Worm (Caenorhabditis elegans) whole organism, L4 larva: ENCODE measurements around the gene AH6.17.

Experiments
- D1046.2 ChIP-seq: fragments of 200-800 bp; sonication (Bioruptor generic); IDR thresholded peaks from 2 replicates; pipeline ENCODE4 v1.3.6; 2022; ENCODE audit warnings: missing genetic modification characterization, missing compliant biosample characterization
- F10B5.3 ChIP-seq: sonication (generic microtip); optimal IDR thresholded peaks from 2 replicates; lab custom pipeline; 2016; ENCODE audit warnings: mild to moderate bottlenecking, missing genetic modification characterization, missing compliant biosample characterization
- F37D6.2 ChIP-seq: sonication (generic microtip); optimal IDR thresholded peaks from 2 replicates; lab custom pipeline; 2016; ENCODE audit warnings: mild to moderate bottlenecking, missing genetic modification characterization, missing compliant biosample characterization
- Y105C5A.15 ChIP-seq: fragments of 200-800 bp; sonication (Bioruptor generic); IDR thresholded peaks from 2 replicates; pipeline ENCODE4 v1.3.6; 2022; ENCODE audit warnings: missing genetic modification characterization, missing compliant biosample characterization
- Y48G9A.11 ChIP-seq: fragments of 200-800 bp; sonication (Bioruptor generic); IDR thresholded peaks from 2 replicates; pipeline ENCODE4 v1.3.6; 2022; ENCODE audit warnings: missing genetic modification reagents, missing genetic modification characterization, missing compliant biosample characterization
- Y75B8A.6 ChIP-seq: fragments of 200-800 bp; sonication (Bioruptor generic); IDR thresholded peaks from 2 replicates; pipeline ENCODE4 v1.3.6; 2022; ENCODE audit warnings: missing genetic modification reagents, missing genetic modification characterization, missing compliant biosample characterization
- ZK337.2 ChIP-seq: fragments of 200-800 bp; sonication (Bioruptor generic); IDR thresholded peaks from 2 replicates; pipeline ENCODE4 v1.3.6; 2022; ENCODE audit warnings: missing genetic modification reagents, missing genetic modification characterization, missing compliant biosample characterization
- aha-1 ChIP-seq: fragments of 150-350 bp; peaks from one replicate; lab custom pipeline; 2014; ENCODE audit warnings: missing biosample characterization, missing genetic modification characterization
- ama-1 ChIP-seq: fragments of 150-350 bp; optimal IDR thresholded peaks from 2 replicates; lab custom pipeline; 2014; ENCODE audit warnings: inconsistent platforms, mixed read lengths
- ceh-20 ChIP-seq: fragments of 200-800 bp; sonication (Bioruptor generic); IDR thresholded peaks from 2 replicates; pipeline ENCODE4 v1.3.6; 2022; ENCODE audit warnings: missing genetic modification reagents, missing genetic modification characterization, missing compliant biosample characterization
- ces-1 ChIP-seq: fragments of 150-350 bp; sonication (generic microtip); optimal IDR thresholded peaks from 4 replicates; lab custom pipeline; 2014; ENCODE audit warnings: missing biosample characterization, missing genetic modification reagents, missing genetic modification characterization
- cey-2 ChIP-seq: sonication (generic microtip); optimal IDR thresholded peaks from 3 replicates; lab custom pipeline; 2017; ENCODE audit warnings: missing genetic modification characterization, mild to moderate bottlenecking, missing compliant biosample characterization, antibody characterized with exemption, borderline replicate concordance; ENCODE audit not compliant: insufficient read depth
- ctbp-1 ChIP-seq: fragments of 200-800 bp; sonication (Bioruptor generic); IDR thresholded peaks from 2 replicates; pipeline ENCODE4 v1.3.6; 2022; ENCODE audit warnings: missing genetic modification reagents, missing genetic modification characterization, missing compliant biosample characterization
- daf-16 ChIP-seq, 3 experiments: sonication (generic microtip); optimal IDR thresholded peaks; 2 replicates each; lab custom pipeline; 2016 to 2017; ENCODE audit warnings: missing genetic modification characterization in 3 of 3, missing genetic modification reagents in 3 of 3, mild to moderate bottlenecking in 2 of 3, missing compliant biosample characterization in 2 of 3, missing biosample characterization in 1 of 3, moderate library complexity in 1 of 3
- daf-8 ChIP-seq: fragments of 200-800 bp; sonication (Bioruptor generic); IDR thresholded peaks from 2 replicates; pipeline ENCODE4 v1.3.6; 2022; ENCODE audit warnings: missing genetic modification characterization, missing compliant biosample characterization
- dmd-8 ChIP-seq: fragments of 200-800 bp; sonication (Bioruptor generic); IDR thresholded peaks from 2 replicates; pipeline ENCODE4 v1.3.6; 2022; ENCODE audit warnings: missing genetic modification characterization, missing compliant biosample characterization
- dmd-9 ChIP-seq: fragments of 200-800 bp; sonication (Bioruptor generic); IDR thresholded peaks from 2 replicates; pipeline ENCODE4 v1.3.6; 2022; ENCODE audit warnings: missing genetic modification reagents, missing genetic modification characterization, missing compliant biosample characterization
- duxl-1 ChIP-seq: sonication (generic microtip); optimal IDR thresholded peaks from 2 replicates; lab custom pipeline; 2016; ENCODE audit warnings: mild to moderate bottlenecking, missing genetic modification characterization, moderate library complexity, missing compliant biosample characterization; ENCODE audit not compliant: poor library complexity
- egl-27 ChIP-seq: sonication (generic microtip); optimal IDR thresholded peaks from 3 replicates; lab custom pipeline; 2017; ENCODE audit warnings: missing biosample characterization, missing genetic modification reagents, missing genetic modification characterization
- hlh-30 ChIP-seq: sonication (generic microtip); optimal IDR thresholded peaks from 2 replicates; lab custom pipeline; 2017; ENCODE audit warnings: antibody characterized with exemption, mild to moderate bottlenecking, missing genetic modification characterization, missing compliant biosample characterization; ENCODE audit not compliant: insufficient read depth
- jun-1 ChIP-seq: fragments of 150-350 bp; optimal IDR thresholded peaks from 2 replicates; lab custom pipeline; 2014; ENCODE audit warnings: missing biosample characterization, missing genetic modification reagents, missing genetic modification characterization
- lin-15B ChIP-seq: fragments of 150-350 bp; sonication (generic microtip); optimal IDR thresholded peaks from 3 replicates; lab custom pipeline; 2014; ENCODE audit warnings: missing biosample characterization, missing genetic modification characterization
- lin-38 ChIP-seq: fragments of 200-800 bp; sonication (Bioruptor generic); IDR thresholded peaks from 2 replicates; pipeline ENCODE4 v1.3.6; 2022; ENCODE audit warnings: missing genetic modification reagents, missing genetic modification characterization, missing compliant biosample characterization
- lsy-2 ChIP-seq, 2 experiments: fragments of 150-350 bp in 1 of 2; sonication (generic microtip) in 1 of 2; optimal IDR thresholded peaks; 2 replicates each; lab custom pipeline; 2014 to 2017; ENCODE audit warnings: missing biosample characterization in 2 of 2, missing genetic modification characterization in 2 of 2
- madf-5 ChIP-seq, 2 experiments: fragments of 200-800 bp; sonication (Bioruptor generic); IDR thresholded peaks; 2 replicates each; pipeline ENCODE4 v1.3.6; 2022; ENCODE audit warnings: missing compliant biosample characterization in 2 of 2, missing genetic modification characterization in 2 of 2
- madf-9 ChIP-seq: fragments of 200-800 bp; sonication (Bioruptor generic); conservative IDR thresholded peaks from 2 replicates; pipeline ENCODE4 v1.3.6; 2022; ENCODE audit warnings: missing genetic modification reagents, missing genetic modification characterization, missing compliant biosample characterization
- mdt-29 ChIP-seq: fragments of 200-800 bp; sonication (Bioruptor generic); IDR thresholded peaks from 2 replicates; pipeline ENCODE4 v1.3.6; 2022; ENCODE audit warnings: missing genetic modification reagents, missing genetic modification characterization, missing compliant biosample characterization
- mep-1 ChIP-seq: fragments of 150-350 bp; sonication (generic microtip); optimal IDR thresholded peaks from 3 replicates; lab custom pipeline; 2014; ENCODE audit warnings: missing biosample characterization, missing genetic modification characterization
- nhr-10 ChIP-seq: fragments of 150-350 bp; optimal IDR thresholded peaks from 2 replicates; lab custom pipeline; 2014; ENCODE audit warnings: missing biosample characterization, missing genetic modification characterization
- nhr-102 ChIP-seq: sonication (generic microtip); optimal IDR thresholded peaks from 2 replicates; lab custom pipeline; 2016; ENCODE audit warnings: mild to moderate bottlenecking, missing genetic modification characterization, moderate library complexity, missing compliant biosample characterization
- nhr-41 ChIP-seq: fragments of 200-800 bp; sonication (Bioruptor generic); IDR thresholded peaks from 2 replicates; pipeline ENCODE4 v1.3.6; 2022; ENCODE audit warnings: missing genetic modification reagents, missing genetic modification characterization, missing compliant biosample characterization
- nhr-42 ChIP-seq: fragments of 200-800 bp; sonication (Bioruptor generic); IDR thresholded peaks from 2 replicates; pipeline ENCODE4 v1.3.6; 2022; ENCODE audit warnings: missing genetic modification characterization, missing compliant biosample characterization
- nhr-48 ChIP-seq: sonication (generic microtip); optimal IDR thresholded peaks from 2 replicates; lab custom pipeline; 2016; ENCODE audit warnings: mild to moderate bottlenecking, missing genetic modification characterization, missing compliant biosample characterization
- nhr-6 ChIP-seq: fragments of 150-350 bp; optimal IDR thresholded peaks from 2 replicates; lab custom pipeline; 2014; ENCODE audit warnings: missing biosample characterization, missing genetic modification characterization
- php-3 ChIP-seq: fragments of 200-800 bp; sonication (Bioruptor generic); IDR thresholded peaks from 2 replicates; pipeline ENCODE4 v1.3.6; 2022; ENCODE audit warnings: missing genetic modification reagents, missing genetic modification characterization, missing compliant biosample characterization
- saeg-2 ChIP-seq: fragments of 200-800 bp; sonication (Bioruptor generic); IDR thresholded peaks from 2 replicates; pipeline ENCODE4 v1.3.6; 2022; ENCODE audit warnings: missing genetic modification reagents, missing genetic modification characterization, missing compliant biosample characterization
- snpc-1.2 ChIP-seq: fragments of 200-800 bp; sonication (Bioruptor generic); IDR thresholded peaks from 2 replicates; pipeline ENCODE4 v1.3.6; 2022; ENCODE audit warnings: missing genetic modification reagents, missing genetic modification characterization, missing compliant biosample characterization
- vab-7 ChIP-seq: fragments of 200-800 bp; sonication (Bioruptor generic); IDR thresholded peaks from 2 replicates; pipeline ENCODE4 v1.3.6; 2022; ENCODE audit warnings: missing genetic modification reagents, missing genetic modification characterization, missing compliant biosample characterization

AH6.17 gene

ce11 chrII:9528480-9528879 lies 5.5 kb downstream of the AH6.17 start, which contains the start of gene sra-2:
Gene sra-2 (plus strand): TSS chrII:9528780.
- TF ChIP-seq F37D6.2 (tag; lab: Kevin White, UChicago): no peak
- no peak for TF ChIP-seq Y48G9A.11
- TF ChIP-seq nhr-41 (GFP tag; lab: Robert Waterston, UW): no peak
- TF ChIP-seq Y75B8A.6: no peak
- TF ChIP-seq madf-9 (GFP tag; lab: Robert Waterston, UW): no peak
- no peak for TF ChIP-seq mdt-29 (GFP tag; lab: Robert Waterston, UW)
- TF ChIP-seq ZK337.2 (GFP tag; lab: Robert Waterston, UW): no peak
- no peak for TF ChIP-seq nhr-10 (tag; lab: Kevin White, UChicago)
- TF ChIP-seq lsy-2 (tag; optimal IDR thresholded peaks at IDR 0.05; lab: Kevin White, UChicago): no peak
- no peak for TF ChIP-seq egl-27 (tag; lab: Kevin White, UChicago)
- no peak for TF ChIP-seq dmd-8 (GFP tag; lab: Robert Waterston, UW)
- TF ChIP-seq nhr-6 (tag; lab: Kevin White, UChicago): no peak
- no peak for TF ChIP-seq snpc-1.2
- no peak for TF ChIP-seq ceh-20 (GFP tag; lab: Robert Waterston, UW)
- TF ChIP-seq ama-1 (lab: Kevin White, UChicago): no peak
- no peak for TF ChIP-seq nhr-48 (tag; lab: Kevin White, UChicago)
- no peak for TF ChIP-seq jun-1
- TF ChIP-seq, all 104 proteins: peak for 0

- no peak for TF ChIP-seq Y48G9A.11
- TF ChIP-seq ces-1 (GFP tag; lab: Kevin White, UChicago): no peak
- no peak for TF ChIP-seq ctbp-1 (GFP tag; lab: Robert Waterston, UW)
- TF ChIP-seq F10B5.3: no peak
- TF ChIP-seq aha-1 (tag; lab: Kevin White, UChicago): peak; percentile 52
- TF ChIP-seq lin-15B (tag; lab: Kevin White, UChicago): no peak
- no peak for TF ChIP-seq Y105C5A.15 (GFP tag; lab: Robert Waterston, UW)
Measured at ce11 chrII:9532011-9532410, 9.0 kb downstream of the AH6.17 start, which contains the start of gene sra-9. Gene sra-9 (plus strand): TSS chrII:9532311.

ce11 chrII:9537429-9537828 lies 14.5 kb downstream of the AH6.17 start, which contains the start of gene sra-8:
Gene sra-8 (plus strand): TSS chrII:9537729.
- no peak for TF ChIP-seq D1046.2 (GFP tag; lab: Robert Waterston, UW)
- no peak for TF ChIP-seq daf-16 (GFP tag; optimal IDR thresholded peaks at IDR 0.05; lab: Kevin White, UChicago)
- TF ChIP-seq daf-16 (tag; optimal IDR thresholded peaks at IDR 0.05; lab: Kevin White, UChicago): no peak
- TF ChIP-seq madf-5 (GFP tag; IDR thresholded peaks at IDR 0.05; lab: Robert Waterston, UW): no peak
- TF ChIP-seq daf-8 (GFP tag; lab: Robert Waterston, UW): no peak
- no peak for TF ChIP-seq saeg-2 (GFP tag; lab: Robert Waterston, UW)
- no peak for TF ChIP-seq php-3 (GFP tag; lab: Robert Waterston, UW)
- no peak for TF ChIP-seq dmd-9 (GFP tag; lab: Robert Waterston, UW)
- no peak for TF ChIP-seq ZK337.2 (GFP tag; lab: Robert Waterston, UW)
- TF ChIP-seq duxl-1 (tag; lab: Kevin White, UChicago): no peak
- TF ChIP-seq hlh-30 (tag; lab: Kevin White, UChicago): no peak
- TF ChIP-seq lin-38 (GFP tag; lab: Robert Waterston, UW): no peak
- TF ChIP-seq nhr-102 (tag; lab: Kevin White, UChicago): no peak
- TF ChIP-seq mep-1: no peak
- TF ChIP-seq cey-2 (tag; lab: Kevin White, UChicago): no peak
- TF ChIP-seq nhr-42 (GFP tag; lab: Robert Waterston, UW): no peak
- no peak for TF ChIP-seq vab-7 (GFP tag; lab: Robert Waterston, UW)
- no peak for TF ChIP-seq Y48G9A.11
